Fruit fly (Drosophila melanogaster): Measurements from ENCODE around the gene CG18302.

CG18302 gene

dm6 chr2L:10534022-10534421 is at the start of gene CG18302:
CG18302 (plus strand) TSS chr2L:10534322.
- no peak for TF ChIP-seq h (optimal IDR thresholded peaks at IDR 0.05)

dm6 chr2L:10488484-10489223 is 45.5 kb upstream of the CG18302 start, which contains the start of the genes Cog4 and CG6144:
Cog4 (minus strand) TSS chr2L:10488622.
CG6144 (plus strand) TSS chr2L:10488694.
- TF ChIP-seq ttk (optimal IDR thresholded peaks at IDR 0.05) (no peak), Myc (optimal IDR thresholded peaks at IDR 0.05) (no peak), Sin3A (optimal IDR thresholded peaks at IDR 0.05) (no peak), psq (optimal IDR thresholded peaks at IDR 0.05) (no peak), insv (optimal IDR thresholded peaks at IDR 0.05) (no peak), h (optimal IDR thresholded peaks at IDR 0.05) (no peak)

DNA sequence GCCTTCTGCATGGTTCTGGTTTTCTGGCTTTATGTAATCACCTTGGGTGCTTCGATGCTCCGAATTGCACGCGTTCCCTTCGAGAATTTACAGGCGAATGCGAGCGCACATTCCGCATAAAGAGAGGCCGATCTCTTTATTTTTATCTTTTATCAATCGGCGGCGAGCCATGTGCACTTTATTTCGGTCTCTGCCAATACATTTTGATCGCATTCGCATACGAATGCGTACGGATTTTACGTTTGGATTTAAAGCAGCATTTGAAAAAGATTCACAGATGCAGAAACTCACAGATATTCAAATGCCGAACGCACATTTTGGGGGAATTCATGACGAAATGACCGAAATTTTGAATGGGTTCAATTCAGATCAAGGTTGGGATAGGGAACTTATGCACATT is 42.8 kb upstream of the CG18302 start, which contains the start of gene CG13144:
TSS of gene CG13144 (minus strand) at position 101 of the 400 bp plus-strand sequence.
- TF ChIP-seq Sin3A (optimal IDR thresholded peaks at IDR 0.05), result no peak
- TF ChIP-seq Myc (optimal IDR thresholded peaks at IDR 0.05), result no peak
- TF ChIP-seq h (optimal IDR thresholded peaks at IDR 0.05), result no peak
- TF ChIP-seq insv (optimal IDR thresholded peaks at IDR 0.05), result no peak
- no peak for TF ChIP-seq psq (optimal IDR thresholded peaks at IDR 0.05)
- no peak for TF ChIP-seq ttk (optimal IDR thresholded peaks at IDR 0.05)

DNA sequence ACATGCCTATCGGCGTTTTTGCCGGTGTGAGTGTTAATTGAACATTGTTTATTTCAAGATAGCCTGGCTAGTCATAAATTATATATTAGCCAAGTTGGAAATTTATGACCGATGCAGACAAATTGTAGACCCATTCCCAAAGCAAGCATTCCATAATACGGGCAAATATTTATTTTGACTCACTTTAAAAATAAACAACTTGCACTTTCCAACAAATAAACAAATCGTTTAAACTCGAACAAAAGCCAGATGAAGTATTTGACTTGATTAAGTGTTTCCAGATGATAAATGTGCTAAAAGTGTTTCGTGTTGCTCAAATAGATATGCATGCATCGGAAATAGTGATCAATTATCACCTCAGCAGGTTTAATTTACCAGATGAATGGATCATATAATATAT is 38.6 kb upstream of the CG18302 start:
- TF ChIP-seq insv (optimal IDR thresholded peaks at IDR 0.05) (no peak), Myc (optimal IDR thresholded peaks at IDR 0.05) (no peak), Sin3A (optimal IDR thresholded peaks at IDR 0.05) (no peak), h (optimal IDR thresholded peaks at IDR 0.05) (no peak), ttk (optimal IDR thresholded peaks at IDR 0.05) (no peak), psq (optimal IDR thresholded peaks at IDR 0.05) (no peak)

- TF ChIP-seq psq (optimal IDR thresholded peaks at IDR 0.05) (no peak), Sin3A (optimal IDR thresholded peaks at IDR 0.05) (no peak), insv (optimal IDR thresholded peaks at IDR 0.05) (no peak), ttk (optimal IDR thresholded peaks at IDR 0.05) (no peak), h (optimal IDR thresholded peaks at IDR 0.05) (no peak), Myc (optimal IDR thresholded peaks at IDR 0.05) (no peak)
These were observed 37.8 kb upstream of the CG18302 start for dm6 chr2L:10496338-10496737.

- TF ChIP-seq Sin3A (optimal IDR thresholded peaks at IDR 0.05) (no peak), h (optimal IDR thresholded peaks at IDR 0.05) (no peak), Myc (optimal IDR thresholded peaks at IDR 0.05) (no peak), psq (optimal IDR thresholded peaks at IDR 0.05) (no peak), ttk (optimal IDR thresholded peaks at IDR 0.05) (no peak), insv (optimal IDR thresholded peaks at IDR 0.05) (no peak)
These were observed 36.9 kb upstream of the CG18302 start for dm6 chr2L:10497106-10497800.

DNA sequence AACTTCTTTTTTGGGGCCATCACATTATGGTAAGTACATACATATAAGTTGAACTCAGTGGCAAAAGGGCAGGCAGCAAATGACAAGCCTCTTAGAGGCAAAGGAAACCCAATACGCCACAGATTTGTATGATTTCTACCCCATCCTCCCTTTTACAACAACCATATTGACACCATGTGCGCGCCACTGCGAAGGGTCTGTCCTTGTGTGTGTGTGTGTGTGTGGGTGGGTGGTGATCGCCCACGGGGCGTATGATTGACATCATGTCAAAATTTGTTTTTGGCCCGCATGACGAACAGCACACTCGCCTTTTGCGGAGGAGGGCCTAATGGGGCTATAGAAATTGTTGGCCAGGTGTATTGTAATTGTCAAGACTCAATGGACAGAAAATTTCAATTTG is 34.5 kb upstream of the CG18302 start:
- TF ChIP-seq insv (optimal IDR thresholded peaks at IDR 0.05), result no peak
- TF ChIP-seq psq (optimal IDR thresholded peaks at IDR 0.05), result no peak
- no peak for TF ChIP-seq Sin3A (optimal IDR thresholded peaks at IDR 0.05)
- TF ChIP-seq Myc (optimal IDR thresholded peaks at IDR 0.05), result no peak
- TF ChIP-seq h (optimal IDR thresholded peaks at IDR 0.05), result no peak
- TF ChIP-seq ttk (optimal IDR thresholded peaks at IDR 0.05), result no peak

- TF ChIP-seq Myc (optimal IDR thresholded peaks at IDR 0.05) (no peak), h (optimal IDR thresholded peaks at IDR 0.05) (no peak), psq (optimal IDR thresholded peaks at IDR 0.05) (no peak), insv (optimal IDR thresholded peaks at IDR 0.05) (no peak), ttk (optimal IDR thresholded peaks at IDR 0.05) (no peak), Sin3A (optimal IDR thresholded peaks at IDR 0.05) (no peak)
These were observed 33.7 kb upstream of the CG18302 start for dm6 chr2L:10500309-10500974.

DNA sequence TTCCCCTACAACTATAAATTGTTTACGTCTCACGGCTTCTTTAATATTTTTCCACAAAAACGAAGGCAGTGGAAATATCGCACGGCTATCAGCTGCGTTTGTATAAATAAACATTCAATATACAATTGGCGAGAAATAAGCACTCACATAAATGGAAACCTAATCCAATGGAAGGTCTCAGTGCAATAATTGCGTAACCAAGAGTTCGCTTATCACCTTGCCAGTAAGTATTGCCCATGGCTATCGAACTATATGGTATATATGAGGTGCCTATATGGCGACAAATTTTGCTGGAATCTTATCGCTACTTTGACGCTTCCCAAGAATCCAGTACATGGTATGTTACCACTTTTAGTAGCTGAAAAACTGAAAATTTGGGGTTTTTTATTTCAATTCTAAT is 31.9 kb upstream of the CG18302 start:
- TF ChIP-seq insv (optimal IDR thresholded peaks at IDR 0.05), result no peak
- TF ChIP-seq psq (optimal IDR thresholded peaks at IDR 0.05), result no peak
- TF ChIP-seq ttk (optimal IDR thresholded peaks at IDR 0.05), result no peak
- TF ChIP-seq Sin3A (optimal IDR thresholded peaks at IDR 0.05), result no peak
- no peak for TF ChIP-seq h (optimal IDR thresholded peaks at IDR 0.05)
- TF ChIP-seq Myc (optimal IDR thresholded peaks at IDR 0.05), result no peak

dm6 chr2L:10502862-10503261 is 31.3 kb upstream of the CG18302 start:
- TF ChIP-seq h (optimal IDR thresholded peaks at IDR 0.05) (no peak), Sin3A (optimal IDR thresholded peaks at IDR 0.05) (no peak), Myc (optimal IDR thresholded peaks at IDR 0.05) (no peak), insv (optimal IDR thresholded peaks at IDR 0.05) (no peak), psq (optimal IDR thresholded peaks at IDR 0.05) (no peak), ttk (optimal IDR thresholded peaks at IDR 0.05) (no peak)

DNA sequence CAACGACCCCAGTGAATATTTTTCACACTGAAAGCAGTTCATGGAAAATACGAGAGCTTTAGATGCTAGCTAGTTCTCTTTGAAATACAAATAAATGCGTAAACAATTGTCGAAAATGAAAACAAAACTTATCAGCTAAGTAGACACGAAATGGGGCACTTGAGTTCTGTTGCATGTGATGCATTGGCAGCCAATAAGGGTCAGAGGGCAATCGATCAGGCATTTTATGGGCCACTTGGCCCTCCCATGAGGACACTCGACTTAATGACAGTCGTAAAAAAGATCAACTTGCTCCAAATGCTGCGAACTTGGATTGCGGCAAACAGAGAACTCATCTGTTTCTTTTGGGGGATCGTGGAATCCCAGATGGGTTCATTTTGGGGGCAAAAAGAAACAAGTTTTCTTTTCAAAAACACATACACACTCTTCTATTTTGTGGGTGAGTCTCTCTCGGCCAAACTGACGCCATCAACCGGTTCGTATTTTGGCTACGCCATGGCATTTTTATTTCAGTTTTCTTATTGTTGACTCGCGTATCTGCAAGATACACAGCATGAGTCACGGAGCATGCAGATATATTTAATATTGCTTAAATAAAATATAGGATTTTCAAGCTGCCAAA is 30.7 kb upstream of the CG18302 start:
- no peak for TF ChIP-seq ttk (optimal IDR thresholded peaks at IDR 0.05)
- no peak for TF ChIP-seq Sin3A (optimal IDR thresholded peaks at IDR 0.05)
- no peak for TF ChIP-seq h (optimal IDR thresholded peaks at IDR 0.05)
- no peak for TF ChIP-seq psq (optimal IDR thresholded peaks at IDR 0.05)
- no peak for TF ChIP-seq insv (optimal IDR thresholded peaks at IDR 0.05)
- TF ChIP-seq Myc (optimal IDR thresholded peaks at IDR 0.05), result no peak

dm6 chr2L:10504895-10505294 is 29.2 kb upstream of the CG18302 start:
- TF ChIP-seq psq (optimal IDR thresholded peaks at IDR 0.05), result no peak
- no peak for TF ChIP-seq Myc (optimal IDR thresholded peaks at IDR 0.05)
- TF ChIP-seq ttk (optimal IDR thresholded peaks at IDR 0.05), result no peak
- no peak for TF ChIP-seq h (optimal IDR thresholded peaks at IDR 0.05)
- TF ChIP-seq Sin3A (optimal IDR thresholded peaks at IDR 0.05), result no peak
- no peak for TF ChIP-seq insv (optimal IDR thresholded peaks at IDR 0.05)

All from Kc167 (cell line).